Worm (Caenorhabditis elegans) whole organism, L4/young adult: ENCODE results near the gene F26G1.2.
A peak's percentile ranks its signal among the peaks of the same experiment; 100 is the strongest.

Experiments used
- W03F9.2 ChIP-seq: fragments of 150-350 bp; optimal IDR thresholded peaks from 2 replicates; lab custom pipeline; 2014; ENCODE audit warnings: missing biosample characterization, missing genetic modification characterization
- dao-5 ChIP-seq: sonication (generic microtip); optimal IDR thresholded peaks from 2 replicates; lab custom pipeline; 2016; ENCODE audit warnings: missing genotype, missing genetic modification characterization, moderate library complexity, missing compliant biosample characterization
- him-1 ChIP-seq: sonication (generic microtip); optimal IDR thresholded peaks from 2 replicates; lab custom pipeline; 2016; ENCODE audit warnings: missing genotype, missing genetic modification reagents, missing genetic modification characterization, missing compliant biosample characterization

The F26G1.2 gene

ce11 chrII:4769886-4770285 is 7.0 kb downstream of the F26G1.2 start:
- TF ChIP-seq dao-5 (tag; lab: Kevin White, UChicago): no peak
- TF ChIP-seq him-1 (tag; lab: Kevin White, UChicago): no peak
- no peak for TF ChIP-seq W03F9.2 (tag; lab: Kevin White, UChicago)

ce11 chrII:4771282-4771681 is 8.4 kb downstream of the F26G1.2 start, which contains the start of gene F26G1.5:
TSS of gene F26G1.5 (minus strand) at chrII:4771382.
- TF ChIP-seq dao-5 (tag; lab: Kevin White, UChicago): no peak
- TF ChIP-seq W03F9.2 (tag; lab: Kevin White, UChicago): no peak
- TF ChIP-seq him-1 (tag; lab: Kevin White, UChicago): no peak

DNA sequence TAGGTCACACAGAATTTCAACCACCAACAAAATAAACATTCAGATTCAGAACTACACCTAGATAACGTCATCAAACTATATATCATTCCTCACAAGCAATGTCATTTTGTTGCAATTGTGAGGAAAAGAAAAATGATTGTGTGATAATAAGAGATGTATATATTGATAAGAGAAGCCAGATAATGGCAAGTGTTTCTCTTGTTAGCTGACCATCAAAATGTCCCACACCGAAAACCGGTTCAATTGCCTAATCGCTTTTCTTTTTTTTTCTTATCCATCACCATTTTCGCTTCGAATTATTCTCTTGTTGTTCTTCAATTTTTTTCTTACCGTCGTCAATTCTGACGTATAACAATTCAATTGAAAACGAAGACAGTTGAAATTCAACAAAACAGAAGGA is 9.6 kb downstream of the F26G1.2 start:
- TF ChIP-seq W03F9.2 (tag; lab: Kevin White, UChicago): no peak
- TF ChIP-seq dao-5 (tag; lab: Kevin White, UChicago): no peak
- no peak for TF ChIP-seq him-1 (tag; lab: Kevin White, UChicago)

- TF ChIP-seq him-1 (tag; lab: Kevin White, UChicago): no peak
- TF ChIP-seq W03F9.2 (tag; lab: Kevin White, UChicago): no peak
- no peak for TF ChIP-seq dao-5 (tag; lab: Kevin White, UChicago)
These were observed 11.1 kb downstream of the F26G1.2 start, which contains the start of the genes F26G1.9 and F26G1.10 for ce11 chrII:4773891-4774432. TSS of gene F26G1.9 (minus strand) at chrII:4773991. TSS of gene F26G1.10 (plus strand) at chrII:4774382.

DNA sequence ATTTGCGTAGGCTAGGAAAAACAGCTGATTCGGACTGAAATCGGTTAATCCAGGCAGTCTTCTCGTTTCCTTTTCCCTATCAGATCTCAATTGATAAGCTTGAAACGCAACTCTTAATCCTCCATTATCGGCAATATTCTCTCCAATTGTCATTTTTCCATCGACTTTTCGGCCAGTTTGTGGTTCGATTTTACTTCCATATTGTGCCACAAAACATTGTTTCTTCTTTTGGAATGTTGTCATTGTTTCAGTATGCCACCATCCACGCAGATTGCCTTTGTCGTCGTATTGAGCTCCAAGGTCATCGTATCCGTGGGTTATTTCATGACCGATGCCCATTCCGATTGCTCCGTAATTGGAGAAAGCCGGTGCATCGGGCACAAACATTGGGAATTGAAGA is 12.9 kb downstream of the F26G1.2 start:
- TF ChIP-seq W03F9.2 (tag; lab: Kevin White, UChicago) (no peak), him-1 (tag; lab: Kevin White, UChicago) (no peak), dao-5 (tag; lab: Kevin White, UChicago) (no peak)

- TF ChIP-seq W03F9.2 (tag; lab: Kevin White, UChicago) (no peak), him-1 (tag; lab: Kevin White, UChicago) (no peak), dao-5 (tag; lab: Kevin White, UChicago) (no peak)
These were observed 14.1 kb downstream of the F26G1.2 start, which contains the start of gene F26G1.11 for ce11 chrII:4776933-4777332. TSS of gene F26G1.11 (plus strand) at chrII:4777137.

- TF ChIP-seq dao-5 (tag; lab: Kevin White, UChicago): no peak
- no peak for TF ChIP-seq him-1 (tag; lab: Kevin White, UChicago)
- no peak for TF ChIP-seq W03F9.2 (tag; lab: Kevin White, UChicago)
These were observed 16.9 kb downstream of the F26G1.2 start for ce11 chrII:4779753-4780152.

DNA sequence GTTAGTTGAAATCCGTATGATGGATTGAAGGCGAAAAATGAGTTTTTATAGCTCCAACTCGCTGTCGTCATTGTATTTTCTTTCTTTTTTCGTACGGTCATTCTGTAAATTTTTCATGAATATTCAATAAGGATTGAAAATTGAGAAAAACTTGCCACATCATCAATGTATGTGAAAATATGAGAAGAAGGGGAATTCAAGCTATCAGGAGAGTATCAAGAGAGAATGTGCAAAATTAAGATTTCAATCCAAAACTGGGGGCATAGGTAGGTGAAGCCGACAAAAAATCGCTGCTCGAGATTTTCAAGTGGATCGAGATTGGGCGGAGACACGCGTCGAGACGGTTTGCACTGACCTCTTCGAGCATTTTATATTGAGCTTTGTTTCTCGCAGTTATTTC is 21.6 kb downstream of the F26G1.2 start, which contains the start of gene nep-12:
Gene nep-12, minus strand, starts transcription at position 101 of the 400 bp plus-strand sequence.
- TF ChIP-seq dao-5 (tag; lab: Kevin White, UChicago) (no peak), W03F9.2 (tag; lab: Kevin White, UChicago) (no peak), him-1 (tag; lab: Kevin White, UChicago) (no peak)

ce11 chrII:4786181-4786580 is 23.3 kb downstream of the F26G1.2 start, which contains the start of gene msp-3:
TSS of gene msp-3 (minus strand) at chrII:4786281.
- TF ChIP-seq W03F9.2 (tag; lab: Kevin White, UChicago) (no peak), him-1 (tag; lab: Kevin White, UChicago) (no peak), dao-5 (tag; lab: Kevin White, UChicago) (no peak)

DNA sequence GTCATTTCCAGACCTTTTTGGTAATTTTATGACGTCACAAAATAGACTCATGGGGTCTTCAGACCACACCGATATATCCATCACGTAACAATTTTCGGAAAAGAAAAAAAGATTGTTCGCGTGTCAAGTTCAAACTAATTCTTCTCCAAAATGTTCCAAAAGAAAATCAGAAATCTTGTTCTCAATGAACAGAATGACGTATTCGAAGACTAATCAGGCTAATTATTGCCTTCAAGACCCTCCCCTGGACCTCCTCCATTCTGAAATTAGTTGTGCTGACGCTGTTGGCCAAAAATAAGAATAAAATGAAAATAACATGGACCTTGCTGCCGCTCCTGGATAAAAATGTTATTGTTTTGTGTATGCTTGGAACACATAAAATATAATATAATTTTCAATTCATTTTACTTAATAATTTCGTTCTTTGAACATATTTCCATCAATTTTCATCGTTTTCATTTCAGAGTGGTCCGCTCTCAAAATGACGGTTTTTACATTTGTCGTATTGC is 27.0 kb downstream of the F26G1.2 start, which contains the start of gene F26G1.15:
Gene F26G1.15, plus strand, starts transcription at position 459 of the 509 bp plus-strand sequence.
- TF ChIP-seq W03F9.2 (tag; lab: Kevin White, UChicago) (no peak), dao-5 (tag; lab: Kevin White, UChicago) (no peak), him-1 (tag; lab: Kevin White, UChicago) (no peak)

DNA sequence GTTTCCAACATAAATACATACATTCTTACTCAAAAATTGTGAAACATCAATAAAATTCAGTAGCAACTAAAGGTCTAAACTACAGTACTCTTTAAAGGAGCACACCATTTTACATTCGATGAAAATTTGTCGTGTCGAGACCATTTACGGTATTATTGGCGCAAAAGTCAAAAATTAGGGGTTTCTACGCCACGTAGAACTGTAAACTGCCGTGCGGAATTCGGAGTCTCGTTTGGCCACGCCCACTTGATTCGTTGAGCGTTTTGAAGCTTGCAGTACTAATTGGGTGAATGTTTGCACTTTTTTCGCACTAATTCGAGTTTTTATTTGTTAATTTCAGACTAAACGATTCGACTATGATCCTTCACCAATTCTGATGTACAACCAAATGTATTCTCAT is 27.8 kb downstream of the F26G1.2 start:
- TF ChIP-seq W03F9.2 (tag; lab: Kevin White, UChicago) (no peak), him-1 (tag; lab: Kevin White, UChicago) (no peak), dao-5 (tag; lab: Kevin White, UChicago) (no peak)

ce11 chrII:4791272-4791671 is 28.4 kb downstream of the F26G1.2 start, which contains the start of gene F26G1.1:
TSS of gene F26G1.1 (plus strand) at chrII:4791618.
- TF ChIP-seq dao-5 (tag; lab: Kevin White, UChicago): no peak
- peak; percentile 22 for TF ChIP-seq W03F9.2 (tag; lab: Kevin White, UChicago)
- peak; percentile 3 for TF ChIP-seq him-1 (tag; lab: Kevin White, UChicago)

DNA sequence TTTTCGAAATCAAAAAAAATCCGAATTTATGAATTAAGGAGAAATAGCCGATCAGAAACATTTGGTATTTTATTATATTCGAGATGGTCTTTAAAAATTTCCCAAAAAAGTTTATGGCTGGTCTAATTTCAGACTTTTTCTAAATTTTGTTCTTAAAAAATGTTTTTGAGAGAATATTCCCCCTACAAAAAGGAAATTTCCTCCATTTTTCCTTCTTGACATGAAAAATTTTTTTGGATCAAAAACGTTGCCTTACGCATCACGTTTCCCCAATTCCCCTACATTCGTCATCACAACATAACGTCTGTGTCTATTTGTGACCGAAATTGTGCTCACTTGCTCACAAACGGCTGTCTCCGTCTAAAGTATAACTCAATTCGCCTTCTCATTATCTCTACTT is 30.4 kb downstream of the F26G1.2 start:
- TF ChIP-seq W03F9.2 (tag; lab: Kevin White, UChicago) (no peak), him-1 (tag; lab: Kevin White, UChicago) (no peak), dao-5 (tag; lab: Kevin White, UChicago) (no peak)
